Fruit fly (Drosophila melanogaster): ENCODE results near the gene naz.

Gene naz

dm6 chr3R:18301569-18301968, 27.2 kb downstream of the naz start, which contains the start of gene Polr1E (continued):
- no peak for TF ChIP-seq Dfd (GFP tag; optimal IDR thresholded peaks at IDR 0.05)
- no peak for TF ChIP-seq CG10462 (GFP tag; optimal IDR thresholded peaks at IDR 0.05)
- TF ChIP-seq CG3995 (GFP tag; optimal IDR thresholded peaks at IDR 0.05) = no peak
- TF ChIP-seq Bdp1 (GFP tag; optimal IDR thresholded peaks at IDR 0.05) = no peak
- no peak for TF ChIP-seq Rfx (GFP tag; IDR thresholded peaks at IDR 0.05)
- TF ChIP-seq CG30431 (GFP tag; optimal IDR thresholded peaks at IDR 0.05) = no peak
- TF ChIP-seq CG8290 (GFP tag; optimal IDR thresholded peaks at IDR 0.05) = no peak
- no peak for TF ChIP-seq CG8290 (tag; optimal IDR thresholded peaks at IDR 0.05)
- no peak for TF ChIP-seq CG13424 (tag; optimal IDR thresholded peaks at IDR 0.05)
- TF ChIP-seq HmgD (GFP tag; optimal IDR thresholded peaks at IDR 0.05) = peak; percentile 36
- peak; percentile 73 for TF ChIP-seq CG1603 (tag; optimal IDR thresholded peaks at IDR 0.05)
- no peak for TF ChIP-seq CG7271 (tag; optimal IDR thresholded peaks at IDR 0.05)
- peak; percentile 38 for TF ChIP-seq Nf-YC (tag; optimal IDR thresholded peaks at IDR 0.05)
- no peak for TF ChIP-seq CG13894 (tag; optimal IDR thresholded peaks at IDR 0.05)
- TF ChIP-seq bcd (GFP tag; optimal IDR thresholded peaks at IDR 0.05) = no peak
- no peak for TF ChIP-seq Antp (GFP tag; optimal IDR thresholded peaks at IDR 0.05)
- TF ChIP-seq CG9932 (GFP tag; IDR thresholded peaks at IDR 0.05) = no peak
- no peak for TF ChIP-seq CG4360 (GFP tag; IDR thresholded peaks at IDR 0.05)
- TF ChIP-seq CG10654 (GFP tag; optimal IDR thresholded peaks at IDR 0.05) = no peak
- TF ChIP-seq CG18011 (GFP tag; optimal IDR thresholded peaks at IDR 0.05) = peak; percentile 99
- TF ChIP-seq CG9727 (GFP tag; optimal IDR thresholded peaks at IDR 0.05) = no peak
- no peak for TF ChIP-seq H2.0 (GFP tag; IDR thresholded peaks at IDR 0.05)

dm6 chr3R:18298900-18299321, 29.8 kb downstream of the naz start, which contains the start of gene Dlc90F:
Dlc90F (plus strand) TSS chr3R:18299229.
- TF ChIP-seq Ets65A (GFP tag) (peak; percentile 98), eyg (GFP tag; optimal IDR thresholded peaks at IDR 0.05) (peak; percentile 78), CG5953 (GFP tag; IDR thresholded peaks at IDR 0.05) (peak; percentile 61; the same call in 1 of the 2 replicates), Dp (GFP tag; optimal IDR thresholded peaks at IDR 0.05) (peak; percentile 44), ERR (GFP tag; optimal IDR thresholded peaks at IDR 0.05) (peak; percentile 62), sens (GFP tag) (peak; percentile 96), CG30431 (GFP tag; optimal IDR thresholded peaks at IDR 0.05) (peak; percentile 61), CG33213 (GFP tag; optimal IDR thresholded peaks at IDR 0.05) (peak; percentile 86), oc (tag; optimal IDR thresholded peaks at IDR 0.05) (no peak), ken (GFP tag; IDR thresholded peaks at IDR 0.05) (peak; percentile 86), CG11093 (GFP tag; IDR thresholded peaks at IDR 0.05) (peak; percentile 66; the same call in 2 of the 3 replicates), NFAT (GFP tag; IDR thresholded peaks at IDR 0.05) (peak; percentile 65), CG10267 (tag; optimal IDR thresholded peaks at IDR 0.05) (peak; percentile 95), zfh2 (GFP tag; optimal IDR thresholded peaks at IDR 0.05) (peak; percentile 80), CG42726 (GFP tag; IDR thresholded peaks at IDR 0.05; ENCODE audit: partially characterized antibody) (no peak), CG2889 (GFP tag; IDR thresholded peaks at IDR 0.05) (peak; percentile 80), CG17186 (GFP tag; optimal IDR thresholded peaks at IDR 0.05) (peak; percentile 57), Opbp (GFP tag; IDR thresholded peaks at IDR 0.05; ENCODE audit: partially characterized antibody) (no peak), CG18599 (GFP tag; optimal IDR thresholded peaks at IDR 0.05) (peak; percentile 44), CG2875 (GFP tag; optimal IDR thresholded peaks at IDR 0.05) (no peak), CG12155 (GFP tag; optimal IDR thresholded peaks at IDR 0.05) (peak; percentile 80), en (GFP tag; optimal IDR thresholded peaks at IDR 0.05) (peak; percentile 21), Hr3 (GFP tag; optimal IDR thresholded peaks at IDR 0.05) (peak; percentile 81), zfh1 (GFP tag; IDR thresholded peaks at IDR 0.05) (peak; percentile 85), CG5180 (GFP tag; optimal IDR thresholded peaks at IDR 0.05) (no peak), nerfin-1 (tag; optimal IDR thresholded peaks at IDR 0.05) (no peak), Optix (GFP tag; IDR thresholded peaks at IDR 0.05) (peak; percentile 55; the same call in 2 of the 3 replicates), Lhr (GFP tag; optimal IDR thresholded peaks at IDR 0.05) (peak; percentile 95), TFAM (GFP tag; optimal IDR thresholded peaks at IDR 0.05) (peak; percentile 21), ro (GFP tag; IDR thresholded peaks at IDR 0.05) (no peak; the same call in 1 of the 2 replicates), CG3065 (GFP tag; optimal IDR thresholded peaks at IDR 0.05) (peak; percentile 1)

Measured in whole organism, embryonic.